Fruit fly (Drosophila melanogaster) whole organism, adult: ENCODE results near the gene CG7069.

Source experiments
- CG11617 ChIP-seq: fragments of 200-800 bp; sonication (Bioruptor generic); optimal IDR thresholded peaks from 2 replicates; lab custom pipeline; 2017; ENCODE audit warnings: mild to moderate bottlenecking, missing biosample characterization, missing genetic modification reagents, missing genetic modification characterization
- CG12768 ChIP-seq: fragments of 200-800 bp; sonication (Bioruptor generic); optimal IDR thresholded peaks from 2 replicates; lab custom pipeline; 2017; ENCODE audit warnings: missing biosample characterization, missing genetic modification characterization, mild to moderate bottlenecking, moderate library complexity, missing genetic modification reagents
- CG14711 ChIP-seq: fragments of 200-800 bp; sonication (Bioruptor generic); optimal IDR thresholded peaks from 2 replicates; lab custom pipeline; 2018; ENCODE audit warnings: missing biosample characterization, mild to moderate bottlenecking, missing genetic modification characterization, moderate library complexity
- CG1620 ChIP-seq: fragments of 200-800 bp; sonication (Bioruptor generic); optimal IDR thresholded peaks from 2 replicates; lab custom pipeline; 2016; ENCODE audit warnings: missing biosample characterization, missing genetic modification characterization
- CG33017 ChIP-seq: fragments of 200-800 bp; sonication (Bioruptor generic); optimal IDR thresholded peaks from 2 replicates; lab custom pipeline; 2018; ENCODE audit warnings: missing biosample characterization, mild to moderate bottlenecking, missing genetic modification characterization, moderate library complexity
- CG5204 ChIP-seq: fragments of 200-800 bp; sonication (Bioruptor generic); optimal IDR thresholded peaks from 2 replicates; lab custom pipeline; 2016; ENCODE audit warnings: missing biosample characterization, missing genetic modification characterization
- CG7045 ChIP-seq: fragments of 200-800 bp; sonication (Bioruptor generic); optimal IDR thresholded peaks from 2 replicates; lab custom pipeline; 2017; ENCODE audit warnings: missing biosample characterization, mild to moderate bottlenecking, missing genetic modification characterization
- CG7101 ChIP-seq: fragments of 200-800 bp; sonication (Bioruptor generic); optimal IDR thresholded peaks from 2 replicates; lab custom pipeline; 2018; ENCODE audit warnings: missing biosample characterization, mild to moderate bottlenecking, missing genetic modification characterization, moderate library complexity
- Clk ChIP-seq: fragments of 200-800 bp; sonication (Bioruptor generic); optimal IDR thresholded peaks from 2 replicates; lab custom pipeline; 2017; ENCODE audit warnings: missing biosample characterization, missing genetic modification characterization
- Crg-1 ChIP-seq: fragments of 200-800 bp; sonication (Bioruptor generic); optimal IDR thresholded peaks from 2 replicates; lab custom pipeline; 2016; ENCODE audit warnings: missing biosample characterization, missing genetic modification characterization
- Hr96 ChIP-seq: fragments of 200-800 bp; sonication (Bioruptor generic); optimal IDR thresholded peaks from 2 replicates; lab custom pipeline; 2016; ENCODE audit warnings: missing biosample characterization, missing genetic modification characterization
- Mnt ChIP-seq: fragments of 200-800 bp; sonication (Bioruptor generic); optimal IDR thresholded peaks from 2 replicates; lab custom pipeline; 2016; ENCODE audit warnings: missing biosample characterization, mild to moderate bottlenecking, missing genetic modification characterization
- bab1 ChIP-seq: fragments of 200-800 bp; sonication (Bioruptor generic); optimal IDR thresholded peaks from 3 replicates; lab custom pipeline; 2019; ENCODE audit warnings: missing biosample characterization, mild to moderate bottlenecking, missing genetic modification characterization, moderate library complexity
- cic ChIP-seq: fragments of 200-800 bp; sonication (Bioruptor generic); optimal IDR thresholded peaks from 2 replicates; lab custom pipeline; 2017; ENCODE audit warnings: missing biosample characterization, mild to moderate bottlenecking, missing genetic modification characterization, moderate library complexity
- cnc ChIP-seq, 2 experiments: fragments of >200 bp; optimal IDR thresholded peaks; 2 replicates each; lab custom pipeline; 2017
- kay ChIP-seq: fragments of 200-800 bp; sonication (Bioruptor generic); peaks from one replicate; lab custom pipeline; 2016; ENCODE audit warnings: missing biosample characterization, missing genetic modification characterization, borderline replicate concordance
- ovo ChIP-seq: fragments of 200-800 bp; sonication (Bioruptor generic); optimal IDR thresholded peaks from 2 replicates; lab custom pipeline; 2016; ENCODE audit warnings: missing biosample characterization, missing genetic modification characterization
- pad ChIP-seq: fragments of 200-800 bp; sonication (Bioruptor generic); optimal IDR thresholded peaks from 3 replicates; lab custom pipeline; 2017; ENCODE audit warnings: missing biosample characterization, missing genetic modification characterization, mild to moderate bottlenecking, moderate library complexity, missing genetic modification reagents
- tj ChIP-seq: fragments of 200-800 bp; sonication (Bioruptor generic); optimal IDR thresholded peaks from 3 replicates; lab custom pipeline; 2017; ENCODE audit warnings: missing biosample characterization, mild to moderate bottlenecking, missing genetic modification characterization, moderate library complexity
- toe ChIP-seq: fragments of 200-800 bp; sonication (Bioruptor generic); optimal IDR thresholded peaks from 2 replicates; lab custom pipeline; 2016; ENCODE audit warnings: missing biosample characterization, missing genetic modification characterization

The CG7069 gene

dm6 chr3R:22334050-22334449, 38.6 kb upstream of the CG7069 start, which contains the start of gene CG5391:
Gene CG5391 (minus strand): TSS chr3R:22334150.
- TF ChIP-seq CG14711 (tag; lab: Kevin White, UChicago) (no peak), CG1620 (GFP tag; lab: Kevin White, UChicago) (no peak), Mnt (GFP tag; lab: Kevin White, UChicago) (no peak), CG7045 (no peak), CG33017 (tag; lab: Kevin White, UChicago) (no peak), kay (GFP tag; lab: Kevin White, UChicago) (no peak), tj (GFP tag; lab: Kevin White, UChicago) (no peak), cnc (optimal IDR thresholded peaks at IDR 0.05; lab: Kevin White, UChicago) (no peak), CG11617 (GFP tag; lab: Kevin White, UChicago) (no peak), Clk (no peak), toe (no peak), cic (no peak), pad (GFP tag; lab: Kevin White, UChicago) (no peak), Crg-1 (no peak), CG7101 (tag; lab: Kevin White, UChicago) (no peak), CG12768 (GFP tag; lab: Kevin White, UChicago) (no peak), bab1 (GFP tag; lab: Kevin White, UChicago) (no peak)

dm6 chr3R:22339510-22339909, 33.1 kb upstream of the CG7069 start:
- TF ChIP-seq Mnt (GFP tag; lab: Kevin White, UChicago) (no peak), Clk (no peak), bab1 (GFP tag; lab: Kevin White, UChicago) (no peak), cic (no peak), kay (GFP tag; lab: Kevin White, UChicago) (no peak), toe (no peak), pad (GFP tag; lab: Kevin White, UChicago) (no peak), Crg-1 (no peak)

dm6 chr3R:22340207-22340606, 32.4 kb upstream of the CG7069 start, which contains the start of gene CG5388:
Gene CG5388 (minus strand): TSS chr3R:22340307.
- no peak for TF ChIP-seq CG1620 (GFP tag; lab: Kevin White, UChicago)
- no peak for TF ChIP-seq CG7045
- no peak for TF ChIP-seq CG12768 (GFP tag; lab: Kevin White, UChicago)
- TF ChIP-seq toe, result no peak
- TF ChIP-seq bab1 (GFP tag; lab: Kevin White, UChicago), result no peak

dm6 chr3R:22341652-22342051, 31.0 kb upstream of the CG7069 start:
- no peak for TF ChIP-seq CG14711 (tag; lab: Kevin White, UChicago)
- TF ChIP-seq pad (GFP tag; lab: Kevin White, UChicago), result no peak
- TF ChIP-seq ovo (GFP tag; lab: Kevin White, UChicago), result no peak
- no peak for TF ChIP-seq tj (GFP tag; lab: Kevin White, UChicago)
- TF ChIP-seq kay (GFP tag; lab: Kevin White, UChicago), result no peak
- TF ChIP-seq Mnt (GFP tag; lab: Kevin White, UChicago), result no peak
- no peak for TF ChIP-seq Crg-1
- TF ChIP-seq toe, result no peak
- no peak for TF ChIP-seq cnc (optimal IDR thresholded peaks at IDR 0.05; lab: Kevin White, UChicago)

dm6 chr3R:22342151-22342550, 30.5 kb upstream of the CG7069 start, which contains the start of gene CG5386:
Gene CG5386 (minus strand): TSS chr3R:22342251.
- TF ChIP-seq CG12768 (GFP tag; lab: Kevin White, UChicago) (no peak), cic (no peak), CG33017 (tag; lab: Kevin White, UChicago) (no peak), Clk (no peak), bab1 (GFP tag; lab: Kevin White, UChicago) (no peak)

- TF ChIP-seq CG1620 (GFP tag; lab: Kevin White, UChicago) (no peak), tj (GFP tag; lab: Kevin White, UChicago) (no peak), bab1 (GFP tag; lab: Kevin White, UChicago) (no peak), CG5204 (GFP tag; lab: Kevin White, UChicago) (no peak), Hr96 (GFP tag; lab: Kevin White, UChicago) (no peak), pad (GFP tag; lab: Kevin White, UChicago) (no peak), CG12768 (GFP tag; lab: Kevin White, UChicago) (no peak), cic (no peak), ovo (GFP tag; lab: Kevin White, UChicago) (no peak), Mnt (GFP tag; lab: Kevin White, UChicago) (no peak), kay (GFP tag; lab: Kevin White, UChicago) (no peak), CG14711 (tag; lab: Kevin White, UChicago) (no peak), cnc (optimal IDR thresholded peaks at IDR 0.05; lab: Kevin White, UChicago) (no peak), CG7045 (no peak), Clk (no peak), Crg-1 (no peak)
These were observed 29.9 kb upstream of the CG7069 start for dm6 chr3R:22342708-22343107.

- no peak for TF ChIP-seq Crg-1
- TF ChIP-seq pad (GFP tag; lab: Kevin White, UChicago), result no peak
- no peak for TF ChIP-seq cic
- TF ChIP-seq CG12768 (GFP tag; lab: Kevin White, UChicago), result no peak
- no peak for TF ChIP-seq Hr96 (GFP tag; lab: Kevin White, UChicago)
- no peak for TF ChIP-seq tj (GFP tag; lab: Kevin White, UChicago)
- TF ChIP-seq Mnt (GFP tag; lab: Kevin White, UChicago), result no peak
- no peak for TF ChIP-seq CG1620 (GFP tag; lab: Kevin White, UChicago)
- no peak for TF ChIP-seq CG33017 (tag; lab: Kevin White, UChicago)
- no peak for TF ChIP-seq CG5204 (GFP tag; lab: Kevin White, UChicago)
- TF ChIP-seq CG11617 (GFP tag; lab: Kevin White, UChicago), result no peak
- no peak for TF ChIP-seq bab1 (GFP tag; lab: Kevin White, UChicago)
- no peak for TF ChIP-seq ovo (GFP tag; lab: Kevin White, UChicago)
- TF ChIP-seq cnc (optimal IDR thresholded peaks at IDR 0.05; lab: Kevin White, UChicago), result no peak
- no peak for TF ChIP-seq CG7101 (tag; lab: Kevin White, UChicago)
- no peak for TF ChIP-seq CG14711 (tag; lab: Kevin White, UChicago)
- no peak for TF ChIP-seq Clk
- TF ChIP-seq kay (GFP tag; lab: Kevin White, UChicago), result no peak
- TF ChIP-seq toe, result no peak
- TF ChIP-seq CG7045, result no peak
These were observed 21.2 kb upstream of the CG7069 start, which contains the start of gene rdhB for dm6 chr3R:22351396-22351795. Gene rdhB (plus strand): TSS chr3R:22351696.
